Worm (Caenorhabditis elegans) whole organism, L3 larva: ENCODE results near the gene C34B4.4.

Source experiments
- R02D3.7 ChIP-seq: fragments of 150-350 bp; optimal IDR thresholded peaks from 2 replicates; lab custom pipeline; 2014; ENCODE audit warnings: missing biosample characterization, missing genetic modification characterization
- aly-2 ChIP-seq: fragments of 150-350 bp; optimal IDR thresholded peaks from 2 replicates; lab custom pipeline; 2014; ENCODE audit warnings: missing biosample characterization, missing genetic modification characterization
- ama-1 ChIP-seq: fragments of 150-350 bp; optimal IDR thresholded peaks from 2 replicates; lab custom pipeline; 2018
- ceh-16 ChIP-seq: sonication (generic microtip); optimal IDR thresholded peaks from 2 replicates; lab custom pipeline; 2017; ENCODE audit warnings: missing biosample characterization, missing genetic modification characterization
- ceh-28 ChIP-seq: fragments of 150-350 bp; optimal IDR thresholded peaks from 2 replicates; lab custom pipeline; 2014; ENCODE audit warnings: missing biosample characterization, missing genetic modification reagents, missing genetic modification characterization
- ceh-82 ChIP-seq: fragments of 150-350 bp; optimal IDR thresholded peaks from 2 replicates; lab custom pipeline; 2014; ENCODE audit warnings: missing biosample characterization, missing genetic modification characterization
- ceh-9 ChIP-seq: sonication (generic microtip); optimal IDR thresholded peaks from 2 replicates; lab custom pipeline; 2018; ENCODE audit warnings: missing biosample characterization, missing genetic modification characterization
- daf-12 ChIP-seq: fragments of 150-350 bp; optimal IDR thresholded peaks from 2 replicates; lab custom pipeline; 2014; ENCODE audit warnings: missing biosample characterization, missing genetic modification reagents, missing genetic modification characterization
- egl-27 ChIP-seq: sonication (generic microtip); optimal IDR thresholded peaks from 4 replicates; lab custom pipeline; 2017; ENCODE audit warnings: missing biosample characterization, missing genetic modification reagents, missing genetic modification characterization
- egl-5 ChIP-seq: fragments of 150-350 bp; optimal IDR thresholded peaks from 2 replicates; lab custom pipeline; 2017; ENCODE audit warnings: missing biosample characterization, missing genetic modification reagents, missing genetic modification characterization, inconsistent platforms
- elt-1 ChIP-seq: fragments of 150-350 bp; optimal IDR thresholded peaks from 2 replicates; lab custom pipeline; 2014; ENCODE audit warnings: missing biosample characterization, missing genetic modification characterization
- elt-2 ChIP-seq: sonication (generic microtip); optimal IDR thresholded peaks from 2 replicates; lab custom pipeline; 2016; ENCODE audit warnings: missing genetic modification reagents, mild to moderate bottlenecking, missing genetic modification characterization, missing compliant biosample characterization
- elt-3 ChIP-seq, 3 experiments: fragments of 150-350 bp in 1 of 3; sonication (generic microtip) in 2 of 3; optimal IDR thresholded peaks; 2 replicates in 2 of 3; 4 replicates in 1 of 3; lab custom pipeline; 2014 to 2017; ENCODE audit warnings: missing biosample characterization in 3 of 3, missing genetic modification characterization in 3 of 3
- fkh-10 ChIP-seq: sonication (generic microtip); optimal IDR thresholded peaks from 2 replicates; lab custom pipeline; 2017; ENCODE audit warnings: missing biosample characterization, missing genetic modification reagents, missing genetic modification characterization
- fkh-2 ChIP-seq: fragments of 150-350 bp; optimal IDR thresholded peaks from 2 replicates; lab custom pipeline; 2014; ENCODE audit warnings: missing biosample characterization, missing genetic modification reagents, missing genetic modification characterization
- fos-1 ChIP-seq: fragments of 150-350 bp; optimal IDR thresholded peaks from 2 replicates; lab custom pipeline; 2014; ENCODE audit warnings: missing biosample characterization, missing genetic modification characterization
- hmg-11 ChIP-seq: sonication (generic microtip); optimal IDR thresholded peaks from 2 replicates; lab custom pipeline; 2016; ENCODE audit warnings: missing genetic modification characterization, missing compliant biosample characterization
- jun-1 ChIP-seq: fragments of 150-350 bp; optimal IDR thresholded peaks from 2 replicates; lab custom pipeline; 2014; ENCODE audit warnings: missing biosample characterization, missing genetic modification reagents, missing genetic modification characterization
- lin-15B ChIP-seq: fragments of 150-350 bp; optimal IDR thresholded peaks from 2 replicates; lab custom pipeline; 2014; ENCODE audit warnings: missing biosample characterization, missing genetic modification characterization
- lin-39 ChIP-seq: fragments of 150-350 bp; optimal IDR thresholded peaks from 2 replicates; lab custom pipeline; 2018; ENCODE audit warnings: missing biosample characterization, missing genetic modification reagents, missing genetic modification characterization
- lsy-12 ChIP-seq: sonication (generic microtip); optimal IDR thresholded peaks from 2 replicates; lab custom pipeline; 2016; ENCODE audit warnings: mild to moderate bottlenecking, missing genetic modification characterization, missing compliant biosample characterization
- mml-1 ChIP-seq: fragments of 150-350 bp; sonication (generic microtip); optimal IDR thresholded peaks from 3 replicates; lab custom pipeline; 2014; ENCODE audit warnings: missing biosample characterization, missing genetic modification characterization
- nfya-1 ChIP-seq: sonication (generic microtip); optimal IDR thresholded peaks from 2 replicates; lab custom pipeline; 2017; ENCODE audit warnings: missing genetic modification characterization, mild to moderate bottlenecking, missing compliant biosample characterization, antibody characterized with exemption, moderate library complexity; ENCODE audit not compliant: insufficient read depth
- nhr-11 ChIP-seq: fragments of 150-350 bp; optimal IDR thresholded peaks from 2 replicates; lab custom pipeline; 2014; ENCODE audit warnings: missing biosample characterization, missing genetic modification characterization
- nhr-12 ChIP-seq: fragments of 150-350 bp; optimal IDR thresholded peaks from 2 replicates; lab custom pipeline; 2014; ENCODE audit warnings: missing biosample characterization, missing genetic modification characterization
- nhr-23 ChIP-seq: fragments of 150-350 bp; optimal IDR thresholded peaks from 2 replicates; lab custom pipeline; 2014; ENCODE audit warnings: missing biosample characterization, missing genetic modification reagents, missing genetic modification characterization
- nhr-237 ChIP-seq: fragments of 150-350 bp; optimal IDR thresholded peaks from 2 replicates; lab custom pipeline; 2014; ENCODE audit warnings: missing biosample characterization, missing genetic modification characterization
- nhr-25 ChIP-seq: sonication (generic microtip); optimal IDR thresholded peaks from 2 replicates; lab custom pipeline; 2017; ENCODE audit warnings: missing biosample characterization, missing genetic modification characterization
- nhr-43 ChIP-seq: sonication (generic microtip); optimal IDR thresholded peaks from 2 replicates; lab custom pipeline; 2016; ENCODE audit warnings: mild to moderate bottlenecking, missing genetic modification characterization, missing compliant biosample characterization; ENCODE audit not compliant: poor library complexity, severe bottlenecking
- nhr-67 ChIP-seq: fragments of 150-350 bp; optimal IDR thresholded peaks from 2 replicates; lab custom pipeline; 2014; ENCODE audit warnings: missing biosample characterization, missing genetic modification characterization
- nhr-76 ChIP-seq: fragments of 150-350 bp; sonication (generic microtip); optimal IDR thresholded peaks from 5 replicates; lab custom pipeline; 2014; ENCODE audit warnings: missing biosample characterization, missing genetic modification characterization
- nhr-77 ChIP-seq: fragments of 150-350 bp; optimal IDR thresholded peaks from 2 replicates; lab custom pipeline; 2014; ENCODE audit warnings: missing biosample characterization, missing genetic modification characterization
- pha-4 ChIP-seq: fragments of 150-350 bp; optimal IDR thresholded peaks from 2 replicates; lab custom pipeline; 2014; ENCODE audit warnings: missing biosample characterization, missing genetic modification reagents, missing genetic modification characterization
- pqm-1 ChIP-seq: fragments of 150-350 bp; optimal IDR thresholded peaks from 2 replicates; lab custom pipeline; 2017; ENCODE audit warnings: missing biosample characterization, missing genetic modification characterization, inconsistent platforms
- skn-1 ChIP-seq: fragments of 150-350 bp; optimal IDR thresholded peaks from 2 replicates; lab custom pipeline; 2014; ENCODE audit warnings: missing biosample characterization, missing genetic modification characterization
- snpc-4 ChIP-seq: fragments of 150-350 bp; optimal IDR thresholded peaks from 2 replicates; lab custom pipeline; 2014; ENCODE audit warnings: missing biosample characterization, missing genetic modification characterization
- tbx-2 ChIP-seq: sonication (generic microtip); optimal IDR thresholded peaks from 2 replicates; lab custom pipeline; 2016; ENCODE audit warnings: mild to moderate bottlenecking, missing genetic modification characterization, missing compliant biosample characterization
- unc-39 ChIP-seq: sonication (generic microtip); optimal IDR thresholded peaks from 4 replicates; lab custom pipeline; 2017; ENCODE audit warnings: missing biosample characterization, missing genetic modification characterization
- zag-1 ChIP-seq: fragments of 150-350 bp; optimal IDR thresholded peaks from 2 replicates; lab custom pipeline; 2014; ENCODE audit warnings: missing biosample characterization, missing genetic modification characterization
- ztf-4 ChIP-seq: fragments of 150-350 bp; optimal IDR thresholded peaks from 2 replicates; lab custom pipeline; 2014; ENCODE audit warnings: missing biosample characterization, missing genetic modification characterization

Gene C34B4.4

DNA sequence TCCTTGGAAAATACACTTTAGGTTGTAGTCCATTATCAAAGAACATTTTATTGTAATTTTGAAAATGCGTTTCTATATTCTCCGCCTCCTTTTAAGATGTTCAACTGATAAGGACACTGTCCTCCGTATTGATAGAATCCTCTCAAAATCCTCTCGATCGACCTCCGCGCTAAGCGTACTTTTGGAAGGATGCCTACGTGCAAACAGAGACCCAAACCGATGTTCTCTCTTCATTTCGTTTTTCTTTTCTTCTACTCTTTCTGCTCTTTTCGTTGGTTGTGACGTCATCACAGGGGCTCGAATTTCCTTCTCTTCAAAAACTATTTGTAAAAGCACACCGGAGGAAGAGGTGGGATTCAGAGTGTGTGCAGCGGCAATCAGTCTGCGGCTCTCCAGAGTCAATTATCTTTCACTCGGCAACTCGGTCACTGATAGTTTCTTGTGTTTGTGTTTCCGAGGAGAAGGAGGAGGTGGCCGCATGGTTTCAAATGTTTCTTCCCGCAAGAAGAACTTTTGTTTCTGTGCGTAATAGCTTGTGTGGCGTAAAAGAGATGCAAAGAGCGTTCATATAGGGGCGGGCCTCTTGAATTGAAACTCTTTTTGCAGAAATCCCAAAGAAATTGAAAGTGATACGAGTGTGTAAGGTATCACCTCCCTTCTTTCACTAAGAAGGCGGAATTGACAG is 7.6 kb upstream of the C34B4.4 start, which contains the start of gene C34B4.2:
C34B4.2 (plus strand) TSS at position 614 of the 685 bp plus-strand sequence.
- TF ChIP-seq zag-1 = no peak
- TF ChIP-seq ama-1 (lab: Kevin White, UChicago) = peak; percentile 29
- peak; percentile 27 for TF ChIP-seq pqm-1 (tag; lab: Kevin White, UChicago)
- no peak for TF ChIP-seq ceh-82
- peak; percentile 53 for TF ChIP-seq tbx-2
- TF ChIP-seq fos-1 = no peak
- TF ChIP-seq nhr-43 (tag; lab: Kevin White, UChicago) = peak; percentile 5
- peak; percentile 4 for TF ChIP-seq jun-1 (tag; lab: Kevin White, UChicago)
- peak; percentile 77 for TF ChIP-seq lin-39 (tag; lab: Kevin White, UChicago)
- no peak for TF ChIP-seq lin-15B (tag; lab: Kevin White, UChicago)
- TF ChIP-seq elt-1 (tag; lab: Kevin White, UChicago) = peak; percentile 16
- peak; percentile 96 for TF ChIP-seq pha-4
- TF ChIP-seq nhr-25 = no peak
- TF ChIP-seq nhr-11 (tag; lab: Kevin White, UChicago) = peak; percentile 63
- TF ChIP-seq nfya-1 (tag; lab: Kevin White, UChicago) = peak; percentile 60
- TF ChIP-seq mml-1 = no peak
- TF ChIP-seq lsy-12 (tag; lab: Kevin White, UChicago) = peak; percentile 13
- no peak for TF ChIP-seq fkh-10 (GFP tag; lab: Kevin White, UChicago)
- TF ChIP-seq elt-2 = peak; percentile 88
- no peak for TF ChIP-seq unc-39

DNA sequence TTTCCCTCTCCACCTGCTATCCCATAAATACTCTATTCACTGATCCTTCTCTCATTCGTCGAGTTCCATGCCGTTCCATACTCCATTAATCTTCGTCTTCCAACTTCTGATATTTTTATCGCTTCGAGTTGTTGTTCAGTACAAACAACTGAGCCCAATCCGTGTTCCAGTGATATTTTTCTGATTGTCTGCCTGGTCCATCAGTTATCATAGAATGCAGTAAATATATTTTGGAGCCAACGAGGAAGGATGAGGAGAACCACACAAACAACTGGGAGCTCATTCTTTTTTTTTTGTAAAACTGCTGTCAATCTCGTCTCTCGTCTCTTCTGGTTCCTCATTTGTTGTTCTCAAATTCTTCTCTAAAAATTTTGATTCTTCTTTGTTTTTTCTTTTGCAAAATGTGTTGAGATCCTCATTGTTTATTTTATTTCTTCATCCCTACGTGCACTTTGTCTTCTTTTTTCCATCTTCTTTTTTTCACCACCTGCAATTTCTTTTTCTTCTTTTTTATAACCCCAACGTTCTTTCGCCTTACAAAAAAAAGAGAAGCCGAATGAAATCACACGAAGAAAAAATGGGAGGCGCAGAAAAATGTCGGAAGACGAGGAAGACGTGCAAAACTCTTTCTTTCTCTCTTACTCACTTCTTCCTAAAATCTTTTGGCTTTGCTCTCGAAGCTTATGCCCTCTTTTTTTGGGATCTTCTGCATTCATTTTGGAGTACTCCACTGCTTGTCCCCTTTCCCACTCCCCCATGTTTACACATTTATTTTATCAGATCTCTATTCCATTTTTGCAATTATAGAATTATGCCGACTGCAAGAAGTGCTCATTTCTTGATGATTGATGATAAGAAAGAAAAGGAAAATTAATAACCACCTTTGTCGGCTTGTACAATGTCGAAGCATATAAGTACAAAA is 6.2 kb upstream of the C34B4.4 start:
- no peak for TF ChIP-seq ceh-82
- peak; percentile 35 for TF ChIP-seq lin-39 (tag; lab: Kevin White, UChicago)
- peak; percentile 3 for TF ChIP-seq snpc-4
- TF ChIP-seq nhr-76 = no peak
- TF ChIP-seq elt-2 = peak; percentile 32
- TF ChIP-seq, all 47 proteins: peak for 3

DNA sequence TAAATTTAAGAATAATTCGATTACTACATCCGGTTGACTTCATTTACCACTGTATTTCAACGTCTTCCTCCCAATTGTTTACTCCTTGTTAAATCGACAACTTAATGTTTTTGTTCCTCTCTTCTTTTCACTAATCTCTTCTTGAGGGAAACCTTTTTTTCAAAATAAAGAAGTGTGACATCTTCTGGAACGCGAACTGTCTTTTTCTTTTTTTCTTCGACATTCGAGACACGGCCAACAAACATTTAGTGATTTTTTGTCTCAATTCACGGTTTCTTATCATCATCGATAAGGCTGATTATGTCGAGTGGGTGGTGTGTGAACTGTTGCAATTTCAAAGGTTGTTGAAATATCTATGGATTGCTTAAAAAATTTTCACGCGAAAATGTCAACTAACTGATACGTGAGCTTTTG is 5.0 kb upstream of the C34B4.4 start:
- TF ChIP-seq jun-1 (tag; lab: Kevin White, UChicago) (peak; percentile 36), nhr-25 (no peak), lsy-12 (tag; lab: Kevin White, UChicago) (no peak), nhr-23 (tag; lab: Kevin White, UChicago) (peak; percentile 43), nhr-77 (no peak), R02D3.7 (tag; lab: Kevin White, UChicago) (no peak), ceh-82 (no peak), elt-3 (tag; optimal IDR thresholded peaks at IDR 0.05; lab: Kevin White, UChicago) (peak in 1 of 3 experiments; percentile 5), elt-2 (peak; percentile 88), pqm-1 (tag; lab: Kevin White, UChicago) (peak; percentile 65), skn-1 (tag; lab: Kevin White, UChicago) (no peak)

DNA sequence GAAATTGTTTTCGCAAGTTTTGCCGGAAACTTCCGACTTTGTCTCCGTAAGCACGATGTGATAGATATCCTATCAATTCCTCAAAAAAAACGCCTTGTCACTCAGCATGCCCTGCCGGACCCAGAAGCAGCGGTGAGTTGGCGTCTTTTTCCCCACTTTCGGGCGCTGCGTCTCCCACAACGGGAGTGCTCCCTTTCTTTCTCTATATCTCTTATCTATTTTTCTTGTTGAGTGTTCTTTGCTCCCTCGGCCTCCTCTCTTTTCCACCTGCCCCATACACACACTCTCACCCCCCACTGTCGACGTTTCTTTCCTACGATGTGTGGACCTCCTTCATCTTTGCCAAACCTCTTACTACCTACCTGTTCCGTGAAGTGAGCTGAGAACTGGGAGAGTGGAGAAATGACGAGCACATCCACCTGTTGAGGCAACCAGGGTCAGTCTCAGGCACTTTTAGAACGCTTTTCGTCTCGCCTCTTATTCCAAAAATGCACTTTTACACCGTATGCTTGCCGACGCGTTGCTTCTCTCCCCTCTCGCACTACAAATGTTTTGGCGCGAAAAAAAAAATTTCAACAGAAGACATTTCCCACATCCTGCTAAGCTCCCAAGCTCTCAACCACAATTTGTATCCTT is 4.2 kb upstream of the C34B4.4 start:
- TF ChIP-seq elt-2 = peak; percentile 67
- TF ChIP-seq elt-3 (tag; optimal IDR thresholded peaks at IDR 0.05; lab: Kevin White, UChicago) = no peak
- peak; percentile 24 for TF ChIP-seq ceh-28 (tag; lab: Kevin White, UChicago)
- TF ChIP-seq lsy-12 (tag; lab: Kevin White, UChicago) = peak; percentile 26
- TF ChIP-seq mml-1 = no peak
- peak; percentile 29 for TF ChIP-seq nhr-25
- TF ChIP-seq nhr-77 = no peak
- peak; percentile 90 for TF ChIP-seq hmg-11 (tag; lab: Kevin White, UChicago)
- TF ChIP-seq fos-1 = no peak
- TF ChIP-seq nhr-23 (tag; lab: Kevin White, UChicago) = peak; percentile 17
- TF ChIP-seq R02D3.7 (tag; lab: Kevin White, UChicago) = peak; percentile 48
- TF ChIP-seq egl-27 (tag; lab: Kevin White, UChicago) = no peak
- no peak for TF ChIP-seq ceh-16 (tag; lab: Kevin White, UChicago)
- no peak for TF ChIP-seq nhr-12 (tag; lab: Kevin White, UChicago)
- peak; percentile 61 for TF ChIP-seq snpc-4
- TF ChIP-seq nhr-43 (tag; lab: Kevin White, UChicago) = peak; percentile 46
- TF ChIP-seq ztf-4 = no peak
- TF ChIP-seq elt-1 (tag; lab: Kevin White, UChicago) = peak; percentile 4
- peak; percentile 3 for TF ChIP-seq egl-5 (tag; lab: Kevin White, UChicago)
- peak; percentile 77 for TF ChIP-seq nfya-1 (tag; lab: Kevin White, UChicago)
- TF ChIP-seq fkh-2 (tag; lab: Kevin White, UChicago) = no peak
- peak; percentile 4 for TF ChIP-seq skn-1 (tag; lab: Kevin White, UChicago)
- no peak for TF ChIP-seq nhr-11 (tag; lab: Kevin White, UChicago)
- TF ChIP-seq ceh-9 (tag; lab: Kevin White, UChicago) = no peak
- TF ChIP-seq aly-2 (tag; lab: Kevin White, UChicago) = no peak
- TF ChIP-seq lin-39 (tag; lab: Kevin White, UChicago) = peak; percentile 87
- no peak for TF ChIP-seq nhr-237 (tag; lab: Kevin White, UChicago)
- TF ChIP-seq daf-12 (tag; lab: Kevin White, UChicago) = no peak
- no peak for TF ChIP-seq nhr-67
- peak; percentile 75 for TF ChIP-seq ama-1 (lab: Kevin White, UChicago)
- TF ChIP-seq ceh-82 = peak; percentile 2
